Worm (Caenorhabditis elegans) whole organism, L3 larva: ENCODE measurements around the gene fbxc-49.

Experiments used
- elt-1 ChIP-seq: fragments of 150-350 bp; optimal IDR thresholded peaks from 2 replicates; lab custom pipeline; 2014; ENCODE audit warnings: missing biosample characterization, missing genetic modification characterization
- zag-1 ChIP-seq: fragments of 150-350 bp; optimal IDR thresholded peaks from 2 replicates; lab custom pipeline; 2014; ENCODE audit warnings: missing biosample characterization, missing genetic modification characterization

- TF ChIP-seq elt-1 = no peak
- TF ChIP-seq zag-1 (tag; lab: Kevin White, UChicago) = no peak
Measured at ce11 chrII:2116794-2117193, 32.9 kb downstream of the fbxc-49 start, which contains the start of gene srh-195.
